Fruit fly (Drosophila melanogaster) whole organism, pupa: ENCODE results near the gene CG31729.

Source experiments
- CG12605 ChIP-seq: fragments of 200-800 bp; sonication (Bioruptor generic); IDR thresholded peaks from 2 replicates; pipeline ENCODE4 v1.3.6; 2022; ENCODE audit warnings: missing biosample characterization, missing genetic modification characterization
- CG34367 ChIP-seq: fragments of 200-800 bp; sonication (Bioruptor generic); optimal IDR thresholded peaks from 2 replicates; lab custom pipeline; 2018; ENCODE audit warnings: missing biosample characterization, mild to moderate bottlenecking, missing genetic modification characterization
- CG8159 ChIP-seq: fragments of 200-800 bp; sonication (Bioruptor generic); optimal IDR thresholded peaks from 3 replicates; lab custom pipeline; 2018; ENCODE audit warnings: missing biosample characterization, mild to moderate bottlenecking, missing genetic modification characterization, moderate library complexity
- EcR ChIP-seq: fragments of 200-800 bp; sonication (Bioruptor generic); optimal IDR thresholded peaks from 3 replicates; lab custom pipeline; 2019; ENCODE audit warnings: missing biosample characterization, missing genetic modification characterization, mild to moderate bottlenecking, moderate library complexity, missing genetic modification reagents
- Pif1A ChIP-seq: fragments of 200-800 bp; sonication (Bioruptor generic); optimal IDR thresholded peaks from 3 replicates; lab custom pipeline; 2016; ENCODE audit warnings: missing biosample characterization, missing genetic modification characterization
- fd96Ca ChIP-seq: fragments of 200-800 bp; sonication (Bioruptor generic); IDR thresholded peaks from 3 replicates; pipeline ENCODE4 v1.3.6; 2022; ENCODE audit warnings: missing biosample characterization, missing genetic modification characterization

DNA sequence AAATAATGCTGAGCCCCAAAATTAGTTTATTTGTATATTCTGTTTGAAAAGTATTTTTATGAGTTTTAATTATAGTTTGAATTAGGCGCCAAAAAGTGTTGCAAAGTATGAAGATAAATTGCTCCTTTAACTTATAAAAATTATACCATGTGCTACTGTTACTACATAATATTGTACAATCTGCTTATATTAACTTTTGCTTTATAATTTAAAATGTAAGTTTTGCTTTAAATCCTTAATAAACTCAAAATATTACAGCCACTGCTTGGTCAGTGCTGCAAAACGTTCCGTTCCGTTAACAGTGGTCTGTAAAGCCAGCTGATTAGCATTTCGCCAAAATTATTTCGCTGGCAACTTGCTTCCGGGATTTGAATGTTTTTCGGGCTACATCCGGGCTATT lies at the start of gene CG31729:
- no peak for TF ChIP-seq EcR (GFP tag; lab: Kevin White, UChicago)
- TF ChIP-seq Pif1A (GFP tag; lab: Kevin White, UChicago) = no peak
- TF ChIP-seq fd96Ca (GFP tag; lab: Robert Waterston, UW) = no peak
- no peak for TF ChIP-seq CG34367 (tag; lab: Kevin White, UChicago)
- TF ChIP-seq CG8159 = no peak
- TF ChIP-seq CG12605 (GFP tag; lab: Robert Waterston, UW) = no peak
